Worm (Caenorhabditis elegans) whole organism, late embryonic: ENCODE results near the gene lap-1.
A peak's percentile ranks its signal among the peaks of the same experiment; 100 is the strongest.

ENCODE experiments used
- C08G9.2 ChIP-seq: sonication (generic microtip); optimal IDR thresholded peaks from 2 replicates; lab custom pipeline; 2016; ENCODE audit warnings: mild to moderate bottlenecking, missing genetic modification characterization, moderate library complexity, missing compliant biosample characterization
- ahr-1 ChIP-seq: sonication (generic microtip); optimal IDR thresholded peaks from 2 replicates; lab custom pipeline; 2016; ENCODE audit warnings: missing genetic modification characterization, missing compliant biosample characterization
- ceh-14 ChIP-seq: sonication (generic microtip); optimal IDR thresholded peaks from 2 replicates; lab custom pipeline; 2016; ENCODE audit warnings: missing genotype, missing genetic modification characterization, missing compliant biosample characterization
- ceh-18 ChIP-seq: sonication (generic microtip); optimal IDR thresholded peaks from 2 replicates; lab custom pipeline; 2016; ENCODE audit warnings: missing genetic modification characterization, missing compliant biosample characterization
- ceh-19 ChIP-seq: fragments of 200-800 bp; sonication (Bioruptor generic); optimal IDR thresholded peaks from 2 replicates; lab custom pipeline; 2018; ENCODE audit warnings: mild to moderate bottlenecking, missing genetic modification characterization, missing compliant biosample characterization
- ceh-22 ChIP-seq: sonication (generic microtip); optimal IDR thresholded peaks from 2 replicates; lab custom pipeline; 2017; ENCODE audit warnings: missing biosample characterization, missing genetic modification characterization
- ceh-24 ChIP-seq: sonication (generic microtip); optimal IDR thresholded peaks from 2 replicates; lab custom pipeline; 2016; ENCODE audit warnings: mild to moderate bottlenecking, missing genetic modification characterization, missing compliant biosample characterization
- ceh-30 ChIP-seq: fragments of 150-350 bp; optimal IDR thresholded peaks from 2 replicates; lab custom pipeline; 2014; ENCODE audit warnings: missing biosample characterization, missing genetic modification characterization
- ceh-31 ChIP-seq: sonication (generic microtip); optimal IDR thresholded peaks from 2 replicates; lab custom pipeline; 2016; ENCODE audit warnings: missing genetic modification characterization, missing compliant biosample characterization
- ceh-34 ChIP-seq: sonication (generic microtip); optimal IDR thresholded peaks from 2 replicates; lab custom pipeline; 2016; ENCODE audit warnings: mild to moderate bottlenecking, missing genetic modification characterization, missing compliant biosample characterization
- ceh-45 ChIP-seq: fragments of 200-800 bp; sonication (Bioruptor generic); IDR thresholded peaks from 2 replicates; pipeline ENCODE4 v1.3.6; 2022; ENCODE audit warnings: missing genetic modification reagents, missing genetic modification characterization, missing compliant biosample characterization
- ceh-9 ChIP-seq: sonication (generic microtip); optimal IDR thresholded peaks from 2 replicates; lab custom pipeline; 2016; ENCODE audit warnings: mild to moderate bottlenecking, missing genetic modification characterization, inconsistent platforms, missing compliant biosample characterization
- dve-1 ChIP-seq: sonication (generic microtip); optimal IDR thresholded peaks from 2 replicates; lab custom pipeline; 2017; ENCODE audit warnings: antibody characterized with exemption, mild to moderate bottlenecking, missing genetic modification characterization, missing compliant biosample characterization
- elt-2 ChIP-seq: sonication (generic microtip); optimal IDR thresholded peaks from 2 replicates; lab custom pipeline; 2016; ENCODE audit warnings: missing genetic modification reagents, missing genetic modification characterization, missing compliant biosample characterization
- elt-4 ChIP-seq: sonication (generic microtip); optimal IDR thresholded peaks from 2 replicates; lab custom pipeline; 2016; ENCODE audit warnings: missing genetic modification characterization, missing compliant biosample characterization
- ets-4 ChIP-seq: sonication (generic microtip); optimal IDR thresholded peaks from 2 replicates; lab custom pipeline; 2016; ENCODE audit warnings: missing genetic modification characterization, missing compliant biosample characterization
- eyg-1 ChIP-seq: sonication (generic microtip); optimal IDR thresholded peaks from 2 replicates; lab custom pipeline; 2016; ENCODE audit warnings: missing genotype, missing genetic modification characterization, missing compliant biosample characterization
- fax-1 ChIP-seq: sonication (generic microtip); optimal IDR thresholded peaks from 2 replicates; lab custom pipeline; 2016; ENCODE audit warnings: missing genotype, missing genetic modification characterization, missing compliant biosample characterization
- gmeb-2 ChIP-seq: sonication (generic microtip); optimal IDR thresholded peaks from 2 replicates; lab custom pipeline; 2016; ENCODE audit warnings: missing genetic modification characterization, inconsistent platforms, missing compliant biosample characterization
- hlh-13 ChIP-seq: fragments of 200-800 bp; sonication (Bioruptor generic); optimal IDR thresholded peaks from 2 replicates; lab custom pipeline; 2018; ENCODE audit warnings: mild to moderate bottlenecking, missing genetic modification characterization, missing compliant biosample characterization
- hlh-15 ChIP-seq: sonication (generic microtip); optimal IDR thresholded peaks from 2 replicates; lab custom pipeline; 2016; ENCODE audit warnings: missing genetic modification characterization, missing compliant biosample characterization
- nfya-1 ChIP-seq: sonication (generic microtip); optimal IDR thresholded peaks from 2 replicates; lab custom pipeline; 2017; ENCODE audit warnings: missing genetic modification characterization, mild to moderate bottlenecking, missing compliant biosample characterization, antibody characterized with exemption, moderate library complexity
- nhr-232 ChIP-seq: sonication (generic microtip); optimal IDR thresholded peaks from 2 replicates; lab custom pipeline; 2016; ENCODE audit warnings: missing genetic modification characterization, missing compliant biosample characterization
- npax-4 ChIP-seq: sonication (generic microtip); optimal IDR thresholded peaks from 2 replicates; lab custom pipeline; 2016; ENCODE audit warnings: missing genetic modification characterization, missing compliant biosample characterization
- odd-2 ChIP-seq: sonication (generic microtip); optimal IDR thresholded peaks from 2 replicates; lab custom pipeline; 2017; ENCODE audit warnings: antibody characterized with exemption, mild to moderate bottlenecking, missing genetic modification characterization, missing compliant biosample characterization
- pax-1 ChIP-seq: fragments of 150-350 bp; optimal IDR thresholded peaks from 2 replicates; lab custom pipeline; 2014; ENCODE audit warnings: missing biosample characterization, missing genetic modification characterization
- pros-1 ChIP-seq: fragments of 150-350 bp; optimal IDR thresholded peaks from 2 replicates; lab custom pipeline; 2014; ENCODE audit warnings: missing biosample characterization, missing genetic modification reagents, missing genetic modification characterization
- ref-2 ChIP-seq: sonication (generic microtip); optimal IDR thresholded peaks from 2 replicates; lab custom pipeline; 2016; ENCODE audit warnings: missing genetic modification characterization, missing compliant biosample characterization
- tbx-2 ChIP-seq: sonication (generic microtip); optimal IDR thresholded peaks from 2 replicates; lab custom pipeline; 2016; ENCODE audit warnings: missing genetic modification characterization, missing compliant biosample characterization
- tbx-7 ChIP-seq: sonication (generic microtip); optimal IDR thresholded peaks from 2 replicates; lab custom pipeline; 2016; ENCODE audit warnings: missing genotype, missing genetic modification characterization, missing compliant biosample characterization
- ttx-3 ChIP-seq: sonication (generic microtip); optimal IDR thresholded peaks from 2 replicates; lab custom pipeline; 2016; ENCODE audit warnings: missing genetic modification reagents, missing genetic modification characterization, missing compliant biosample characterization
- unc-42 ChIP-seq: sonication (generic microtip); optimal IDR thresholded peaks from 2 replicates; lab custom pipeline; 2016; ENCODE audit warnings: missing genotype, missing genetic modification characterization, missing compliant biosample characterization
- unc-86 ChIP-seq: sonication (generic microtip); optimal IDR thresholded peaks from 2 replicates; lab custom pipeline; 2016; ENCODE audit warnings: missing genetic modification characterization, missing compliant biosample characterization
- zip-5 ChIP-seq: sonication (generic microtip); optimal IDR thresholded peaks from 2 replicates; lab custom pipeline; 2016; ENCODE audit warnings: missing genetic modification characterization, missing compliant biosample characterization

Gene lap-1

DNA sequence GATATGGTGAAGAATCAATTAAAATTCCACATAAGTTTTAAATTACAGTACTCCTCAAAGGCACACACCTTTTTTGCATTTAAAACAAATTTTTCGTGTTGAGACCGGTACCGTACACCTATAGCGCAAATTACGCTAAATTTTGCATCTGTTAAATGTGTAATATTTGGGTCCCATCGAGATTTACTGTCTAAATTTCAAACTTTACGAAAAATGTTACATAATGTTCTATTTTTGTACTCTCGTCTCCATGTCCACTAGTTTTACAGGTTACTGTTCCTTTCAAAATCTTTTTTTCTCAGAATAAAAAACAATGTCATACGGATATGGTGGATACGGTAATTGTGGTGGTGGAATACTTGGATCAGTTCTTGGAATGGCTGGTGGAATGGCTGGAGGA, 3.3 kb downstream of the lap-1 start, which contains the start of gene ZK353.2:
TSS of gene ZK353.2 (plus strand) at position 301 of the 400 bp plus-strand sequence.
- no peak for TF ChIP-seq tbx-2 (tag; lab: Kevin White, UChicago)
- TF ChIP-seq, all 69 proteins: peak for 0

DNA sequence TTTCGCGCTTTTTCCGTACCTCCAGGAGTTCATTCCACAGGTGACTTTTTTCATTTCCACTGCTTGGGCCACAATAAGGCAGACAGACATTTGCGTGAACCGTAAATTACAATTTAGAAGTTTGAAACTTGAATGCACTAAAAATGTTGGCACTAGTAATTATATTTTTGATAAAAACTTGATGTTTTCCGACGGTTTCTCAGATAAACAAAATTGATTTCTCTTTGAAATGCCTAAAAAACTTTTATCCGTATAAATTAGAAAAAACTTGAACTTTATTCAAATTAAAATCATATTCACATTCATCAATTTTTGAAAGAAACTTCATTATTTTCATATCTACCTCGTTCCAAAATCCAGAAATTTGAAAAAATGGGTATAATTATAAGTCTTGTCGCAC, 6.0 kb downstream of the lap-1 start, which contains the start of gene ZK353.3:
TSS of gene ZK353.3 (plus strand) at position 301 of the 400 bp plus-strand sequence.
- TF ChIP-seq elt-4 (tag; lab: Kevin White, UChicago) (no peak), gmeb-2 (tag; lab: Kevin White, UChicago) (no peak), ceh-45 (no peak), nfya-1 (tag; lab: Kevin White, UChicago) (no peak), ceh-22 (no peak), ahr-1 (tag; lab: Kevin White, UChicago) (no peak), tbx-7 (tag; lab: Kevin White, UChicago) (no peak), pax-1 (no peak), ceh-31 (tag; lab: Kevin White, UChicago) (no peak), hlh-13 (GFP tag; lab: Kevin White, UChicago) (no peak), ceh-34 (no peak), elt-2 (tag; lab: Kevin White, UChicago) (no peak)

DNA sequence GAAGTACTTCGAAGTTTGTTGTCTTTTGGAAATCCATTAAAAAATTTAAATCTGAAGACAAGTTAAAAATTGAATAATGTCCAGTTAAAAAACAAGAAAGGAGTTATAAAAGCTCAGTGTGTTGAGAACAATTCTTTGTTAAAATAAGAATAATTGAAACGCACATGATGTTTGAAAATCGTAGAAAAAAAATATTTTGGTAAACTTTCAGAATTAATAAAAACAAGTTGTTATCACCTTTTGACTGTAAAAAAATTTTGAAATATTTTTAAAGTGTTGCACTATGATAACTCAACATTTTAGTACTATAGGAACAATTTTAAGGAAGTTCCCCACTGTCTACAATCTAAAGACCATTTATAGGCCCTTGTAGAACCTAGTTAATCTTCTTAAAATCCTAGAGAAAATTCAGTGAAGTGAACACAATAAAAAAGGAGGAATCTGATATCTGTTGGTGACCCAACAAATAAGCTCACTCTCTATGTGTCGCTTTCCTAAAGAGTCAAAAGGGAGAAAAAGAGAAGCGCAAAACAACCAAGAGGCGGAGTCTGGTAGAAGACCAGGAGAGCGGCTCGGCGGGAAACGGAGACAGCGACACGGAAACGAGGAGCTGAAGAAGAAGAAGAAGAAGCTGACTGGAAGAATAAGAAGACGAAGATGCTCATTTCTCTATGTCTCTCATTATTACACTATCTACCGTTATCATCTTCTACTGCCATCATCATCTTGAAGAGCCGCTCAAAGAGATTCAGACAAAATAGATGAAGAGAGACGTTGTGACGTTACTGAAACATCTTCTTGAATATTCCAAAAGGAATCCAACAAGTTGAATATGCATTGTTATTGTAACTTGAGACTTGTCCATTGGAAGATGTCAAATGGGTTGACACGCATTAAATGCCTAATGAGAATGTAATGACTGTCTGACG, 7.1 kb downstream of the lap-1 start, which contains the start of gene ZK353.10:
TSS of gene ZK353.10 (minus strand) at position 51 of the 929 bp plus-strand sequence.
- TF ChIP-seq ceh-30 (no peak), pros-1 (no peak), ttx-3 (tag; lab: Kevin White, UChicago) (no peak), fax-1 (tag; lab: Kevin White, UChicago) (no peak), C08G9.2 (tag; lab: Kevin White, UChicago) (no peak), dve-1 (tag; lab: Kevin White, UChicago) (no peak), eyg-1 (tag; lab: Kevin White, UChicago) (no peak), ref-2 (tag; lab: Kevin White, UChicago) (no peak), ceh-34 (no peak), unc-42 (no peak)
- TF ChIP-seq, all 69 proteins: peak for 0

DNA sequence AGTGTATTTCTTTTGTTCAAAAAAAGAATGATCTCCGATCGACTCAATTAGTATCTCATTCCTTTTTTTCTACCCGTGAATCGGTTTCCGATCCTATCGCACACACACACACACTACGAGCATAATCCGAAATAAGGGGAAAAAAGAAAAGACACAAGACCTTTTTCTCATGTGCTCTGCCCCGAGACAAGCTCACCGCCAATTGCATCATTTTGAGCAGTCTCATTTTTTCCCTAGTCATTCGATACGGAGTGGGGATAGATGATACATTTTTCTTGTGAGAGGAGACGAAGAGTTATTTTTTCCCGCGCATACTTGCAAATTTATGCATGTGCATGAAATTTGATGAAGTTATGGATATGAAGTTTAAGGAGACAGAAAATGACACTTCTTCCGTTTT, 9.4 kb downstream of the lap-1 start:
- TF ChIP-seq unc-42: peak; percentile 81
- no peak for TF ChIP-seq ref-2 (tag; lab: Kevin White, UChicago)

DNA sequence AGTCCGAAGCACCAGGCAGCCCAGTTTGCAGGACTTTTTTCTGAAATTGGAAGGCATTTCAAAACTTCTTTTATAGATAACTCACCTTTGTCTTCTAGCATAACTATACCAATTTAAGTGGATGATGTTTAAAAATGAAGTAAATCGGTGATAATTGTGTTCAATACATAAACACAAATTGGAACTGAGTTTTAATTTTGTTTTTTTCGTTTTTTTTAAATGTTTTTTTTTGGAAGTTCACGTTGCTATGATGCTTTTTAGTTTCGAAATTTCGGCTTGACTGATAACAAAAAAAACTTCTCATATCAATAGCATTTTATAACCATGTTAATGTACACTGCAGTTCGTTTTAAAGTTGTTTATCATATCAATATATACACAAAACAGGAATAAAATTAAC, 12.2 kb downstream of the lap-1 start, which contains the start of gene ZK353.4:
TSS of gene ZK353.4 (minus strand) at position 101 of the 400 bp plus-strand sequence.
- TF ChIP-seq ceh-9 (tag; lab: Kevin White, UChicago) (no peak), fax-1 (tag; lab: Kevin White, UChicago) (no peak), ceh-19 (GFP tag; lab: Kevin White, UChicago) (no peak)

DNA sequence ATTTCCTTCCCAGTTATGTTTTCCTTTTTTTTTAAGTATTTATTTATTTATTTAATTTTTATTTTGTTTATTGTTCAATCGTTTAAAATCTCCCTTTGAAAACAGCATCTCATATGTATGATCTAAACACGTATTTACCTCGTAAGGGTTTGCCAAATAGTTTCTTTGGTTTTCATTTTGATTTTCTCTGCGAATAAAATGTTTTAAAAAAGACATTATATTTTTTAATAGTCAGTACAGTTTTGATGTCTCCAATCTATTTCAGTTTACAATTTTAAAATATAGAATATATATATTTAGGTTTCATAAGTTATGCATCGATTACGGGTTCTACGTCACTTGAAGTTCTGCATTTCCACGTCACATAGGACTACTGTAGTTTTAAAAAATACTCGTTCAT, 21.1 kb downstream of the lap-1 start, which contains the start of gene R05D3.12:
TSS of gene R05D3.12 (plus strand) at position 301 of the 400 bp plus-strand sequence.
- TF ChIP-seq unc-42: no peak
- no peak for TF ChIP-seq gmeb-2 (tag; lab: Kevin White, UChicago)
- no peak for TF ChIP-seq nhr-232 (tag; lab: Kevin White, UChicago)
- no peak for TF ChIP-seq hlh-15 (tag; lab: Kevin White, UChicago)
- no peak for TF ChIP-seq zip-5 (tag; lab: Kevin White, UChicago)
- no peak for TF ChIP-seq unc-86 (tag; lab: Kevin White, UChicago)
- no peak for TF ChIP-seq npax-4 (tag; lab: Kevin White, UChicago)
- no peak for TF ChIP-seq ceh-18 (tag; lab: Kevin White, UChicago)
- no peak for TF ChIP-seq elt-4 (tag; lab: Kevin White, UChicago)
- no peak for TF ChIP-seq ceh-24 (tag; lab: Kevin White, UChicago)
- TF ChIP-seq ceh-14 (tag; lab: Kevin White, UChicago): no peak
- no peak for TF ChIP-seq odd-2 (tag; lab: Kevin White, UChicago)
- no peak for TF ChIP-seq ets-4 (tag; lab: Kevin White, UChicago)
- TF ChIP-seq, all 69 proteins: peak for 0
